Worm (Caenorhabditis elegans) whole organism, L3 larva: ENCODE results near the gene col-3.

Experiments
- ZK546.5 ChIP-seq: sonication (generic microtip); optimal IDR thresholded peaks from 2 replicates; lab custom pipeline; 2017; ENCODE audit warnings: missing biosample characterization, missing genetic modification characterization
- unc-62 ChIP-seq: fragments of 150-350 bp; sonication (generic microtip); optimal IDR thresholded peaks from 4 replicates; lab custom pipeline; 2014; ENCODE audit warnings: missing biosample characterization, missing genetic modification reagents, missing genetic modification characterization

DNA sequence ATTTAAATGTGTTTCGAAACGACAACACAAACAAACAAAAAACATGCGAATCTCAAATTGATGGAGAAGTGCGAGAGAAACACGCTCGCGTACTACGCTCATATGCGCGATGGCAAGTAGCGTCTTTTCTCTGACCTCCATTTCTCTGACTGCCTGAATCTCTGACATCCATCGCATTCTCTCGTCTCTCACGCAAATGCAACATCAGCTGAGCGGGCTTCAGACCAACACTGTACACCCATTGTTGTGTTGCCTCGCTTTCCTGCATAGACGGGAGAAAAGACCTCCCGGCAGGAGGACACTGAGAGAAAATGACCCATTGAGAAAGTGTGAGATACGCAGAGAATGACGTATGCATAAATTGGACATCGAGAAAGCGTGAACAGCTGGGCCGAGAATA, 42.4 kb upstream of the col-3 start:
- TF ChIP-seq ZK546.5 (tag; lab: Kevin White, UChicago) (no peak), unc-62 (no peak)
